Worm (Caenorhabditis elegans) whole organism, early embryonic: ENCODE measurements around the gene C33F10.8.

Experiments
- F13C5.2 ChIP-seq: sonication (generic microtip); optimal IDR thresholded peaks from 2 replicates; lab custom pipeline; 2017; ENCODE audit warnings: mild to moderate bottlenecking, missing genetic modification characterization, inconsistent platforms, missing compliant biosample characterization
- aly-1 ChIP-seq: sonication (generic microtip); optimal IDR thresholded peaks from 2 replicates; lab custom pipeline; 2016; ENCODE audit warnings: missing genetic modification characterization, missing compliant biosample characterization
- ama-1 ChIP-seq: fragments of 150-350 bp; optimal IDR thresholded peaks from 2 replicates; lab custom pipeline; 2014
- ceh-36 ChIP-seq: sonication (generic microtip); optimal IDR thresholded peaks from 2 replicates; lab custom pipeline; 2016; ENCODE audit warnings: missing genetic modification characterization, inconsistent platforms, missing compliant biosample characterization
- ets-7 ChIP-seq: sonication (generic microtip); optimal IDR thresholded peaks from 2 replicates; lab custom pipeline; 2016; ENCODE audit warnings: missing genotype, missing genetic modification characterization, missing compliant biosample characterization
- flt-1 ChIP-seq: fragments of 200-800 bp; sonication (Bioruptor generic); IDR thresholded peaks from 2 replicates; pipeline ENCODE4 v1.3.6; 2022; ENCODE audit warnings: missing genetic modification characterization, missing compliant biosample characterization
- hmg-4 ChIP-seq: fragments of 200-800 bp; sonication (Bioruptor generic); optimal IDR thresholded peaks from 2 replicates; lab custom pipeline; 2018; ENCODE audit warnings: mild to moderate bottlenecking, missing genetic modification characterization, missing compliant biosample characterization
- hnd-1 ChIP-seq: sonication (generic microtip); optimal IDR thresholded peaks from 2 replicates; lab custom pipeline; 2016; ENCODE audit warnings: missing genetic modification characterization, missing compliant biosample characterization
- pes-1 ChIP-seq: fragments of 200-800 bp; sonication (Bioruptor generic); IDR thresholded peaks from 2 replicates; pipeline ENCODE4 v1.3.6; 2022; ENCODE audit warnings: missing genetic modification reagents, missing genetic modification characterization, missing compliant biosample characterization
- scrt-1 ChIP-seq: fragments of 200-800 bp; sonication (Bioruptor generic); IDR thresholded peaks from 2 replicates; pipeline ENCODE4 v1.3.6; 2022; ENCODE audit warnings: missing genetic modification characterization, missing compliant biosample characterization
- sea-1 ChIP-seq: fragments of 200-800 bp; sonication (Bioruptor generic); conservative IDR thresholded peaks from 2 replicates; pipeline ENCODE4 v1.3.6; 2022; ENCODE audit warnings: missing genetic modification characterization, missing compliant biosample characterization
- tbx-11 ChIP-seq: fragments of 200-800 bp; sonication (Bioruptor generic); IDR thresholded peaks from 2 replicates; pipeline ENCODE4 v1.3.6; 2022; ENCODE audit warnings: missing genetic modification characterization, missing compliant biosample characterization
- tbx-37 ChIP-seq: fragments of 200-800 bp; sonication (Bioruptor generic); conservative IDR thresholded peaks from 2 replicates; pipeline ENCODE4 v1.3.6; 2022; ENCODE audit warnings: missing genetic modification reagents, missing genetic modification characterization, missing compliant biosample characterization
- tra-4 ChIP-seq: sonication (generic microtip); optimal IDR thresholded peaks from 2 replicates; lab custom pipeline; 2017; ENCODE audit warnings: missing genetic modification characterization, missing compliant biosample characterization

DNA sequence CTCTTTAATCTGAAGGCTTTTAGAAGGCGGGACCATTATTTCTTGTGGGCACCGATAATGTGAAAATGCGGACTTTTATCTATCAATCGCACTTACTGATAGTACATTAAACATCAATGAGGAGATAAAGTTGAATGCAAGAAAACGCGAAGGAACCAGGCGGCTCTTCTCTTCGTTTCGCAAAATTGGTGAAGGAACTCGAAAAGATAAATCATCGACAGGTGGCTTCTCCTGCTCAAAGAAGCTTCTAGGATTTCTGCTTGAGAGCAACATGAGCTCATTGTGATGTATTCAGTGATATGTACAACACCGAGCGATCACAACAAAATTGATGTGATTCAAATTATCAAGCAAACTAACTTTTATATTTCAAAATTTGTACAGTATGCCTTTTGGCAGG is 19.2 kb downstream of the C33F10.8 start:
- TF ChIP-seq tbx-37 (GFP tag; lab: Robert Waterston, UW), result no peak
- TF ChIP-seq tbx-11 (GFP tag; lab: Robert Waterston, UW), result no peak
- TF ChIP-seq ama-1 (lab: Kevin White, UChicago), result no peak
- TF ChIP-seq hmg-4 (GFP tag; lab: Kevin White, UChicago), result no peak
- no peak for TF ChIP-seq F13C5.2 (tag; lab: Kevin White, UChicago)
- no peak for TF ChIP-seq ceh-36 (tag; lab: Kevin White, UChicago)
- TF ChIP-seq ets-7, result no peak
- TF ChIP-seq sea-1 (GFP tag; lab: Robert Waterston, UW), result no peak
- no peak for TF ChIP-seq pes-1 (GFP tag; lab: Robert Waterston, UW)
- TF ChIP-seq flt-1 (GFP tag; lab: Robert Waterston, UW), result no peak
- no peak for TF ChIP-seq aly-1 (tag; lab: Kevin White, UChicago)
- no peak for TF ChIP-seq hnd-1 (tag; lab: Kevin White, UChicago)
- no peak for TF ChIP-seq tra-4 (tag; lab: Kevin White, UChicago)
- TF ChIP-seq scrt-1 (GFP tag; lab: Robert Waterston, UW), result no peak
